Worm (Caenorhabditis elegans) whole organism, late embryonic: ENCODE measurements around the gene srv-12.

Experiments used
- C08G9.2 ChIP-seq: sonication (generic microtip); optimal IDR thresholded peaks from 2 replicates; lab custom pipeline; 2016; ENCODE audit warnings: mild to moderate bottlenecking, missing genetic modification characterization, moderate library complexity, missing compliant biosample characterization
- C38D4.7 ChIP-seq: fragments of 200-800 bp; sonication (Bioruptor generic); optimal IDR thresholded peaks from 2 replicates; lab custom pipeline; 2018; ENCODE audit warnings: mild to moderate bottlenecking, missing genetic modification characterization, moderate library complexity, missing compliant biosample characterization
- F13H6.1 ChIP-seq: sonication (generic microtip); optimal IDR thresholded peaks from 2 replicates; lab custom pipeline; 2016; ENCODE audit warnings: missing genetic modification characterization, missing compliant biosample characterization
- T23F11.4 ChIP-seq: fragments of 200-800 bp; sonication (Bioruptor generic); optimal IDR thresholded peaks from 2 replicates; lab custom pipeline; 2018; ENCODE audit warnings: mild to moderate bottlenecking, missing genetic modification characterization, missing compliant biosample characterization
- Y22D7AL.16 ChIP-seq: sonication (generic microtip); optimal IDR thresholded peaks from 2 replicates; lab custom pipeline; 2016; ENCODE audit warnings: missing genetic modification characterization, missing compliant biosample characterization
- ama-1 ChIP-seq: fragments of 150-350 bp; optimal IDR thresholded peaks from 2 replicates; lab custom pipeline; 2014
- ceh-18 ChIP-seq: sonication (generic microtip); optimal IDR thresholded peaks from 2 replicates; lab custom pipeline; 2016; ENCODE audit warnings: missing genetic modification characterization, missing compliant biosample characterization
- ceh-2 ChIP-seq: sonication (generic microtip); optimal IDR thresholded peaks from 2 replicates; lab custom pipeline; 2016; ENCODE audit warnings: missing genotype, missing genetic modification characterization, missing compliant biosample characterization
- ceh-24 ChIP-seq: sonication (generic microtip); optimal IDR thresholded peaks from 2 replicates; lab custom pipeline; 2016; ENCODE audit warnings: mild to moderate bottlenecking, missing genetic modification characterization, missing compliant biosample characterization
- ceh-30 ChIP-seq: fragments of 150-350 bp; optimal IDR thresholded peaks from 2 replicates; lab custom pipeline; 2014; ENCODE audit warnings: missing biosample characterization, missing genetic modification characterization
- ceh-31 ChIP-seq: sonication (generic microtip); optimal IDR thresholded peaks from 2 replicates; lab custom pipeline; 2016; ENCODE audit warnings: missing genetic modification characterization, missing compliant biosample characterization
- ceh-48 ChIP-seq: sonication (generic microtip); optimal IDR thresholded peaks from 2 replicates; lab custom pipeline; 2016; ENCODE audit warnings: missing genetic modification characterization, inconsistent platforms, missing compliant biosample characterization
- ceh-9 ChIP-seq: sonication (generic microtip); optimal IDR thresholded peaks from 2 replicates; lab custom pipeline; 2016; ENCODE audit warnings: mild to moderate bottlenecking, missing genetic modification characterization, inconsistent platforms, missing compliant biosample characterization
- elt-2 ChIP-seq: sonication (generic microtip); optimal IDR thresholded peaks from 2 replicates; lab custom pipeline; 2016; ENCODE audit warnings: missing genetic modification reagents, missing genetic modification characterization, missing compliant biosample characterization
- eyg-1 ChIP-seq: sonication (generic microtip); optimal IDR thresholded peaks from 2 replicates; lab custom pipeline; 2016; ENCODE audit warnings: missing genotype, missing genetic modification characterization, missing compliant biosample characterization
- fax-1 ChIP-seq: sonication (generic microtip); optimal IDR thresholded peaks from 2 replicates; lab custom pipeline; 2016; ENCODE audit warnings: missing genotype, missing genetic modification characterization, missing compliant biosample characterization
- fkh-10 ChIP-seq: fragments of 150-350 bp; optimal IDR thresholded peaks from 2 replicates; lab custom pipeline; 2014; ENCODE audit warnings: missing biosample characterization, missing genetic modification reagents, missing genetic modification characterization
- fkh-6 ChIP-seq: sonication (generic microtip); optimal IDR thresholded peaks from 2 replicates; lab custom pipeline; 2016; ENCODE audit warnings: missing genetic modification characterization, missing compliant biosample characterization
- hlh-13 ChIP-seq: fragments of 200-800 bp; sonication (Bioruptor generic); optimal IDR thresholded peaks from 2 replicates; lab custom pipeline; 2018; ENCODE audit warnings: mild to moderate bottlenecking, missing genetic modification characterization, missing compliant biosample characterization
- hlh-30 ChIP-seq: sonication (generic microtip); optimal IDR thresholded peaks from 2 replicates; lab custom pipeline; 2017; ENCODE audit warnings: antibody characterized with exemption, missing genetic modification characterization, missing compliant biosample characterization; ENCODE audit not compliant: insufficient read depth
- hlh-8 ChIP-seq: sonication (generic microtip); optimal IDR thresholded peaks from 2 replicates; lab custom pipeline; 2016; ENCODE audit warnings: missing genotype, missing genetic modification characterization, missing compliant biosample characterization
- madf-2 ChIP-seq: sonication (generic microtip); optimal IDR thresholded peaks from 2 replicates; lab custom pipeline; 2017; ENCODE audit warnings: missing genetic modification characterization, missing compliant biosample characterization
- mec-3 ChIP-seq: sonication (generic microtip); optimal IDR thresholded peaks from 2 replicates; lab custom pipeline; 2016; ENCODE audit warnings: borderline replicate concordance, missing genetic modification characterization, missing compliant biosample characterization
- nhr-11 ChIP-seq: fragments of 150-350 bp; optimal IDR thresholded peaks from 2 replicates; lab custom pipeline; 2014; ENCODE audit warnings: missing biosample characterization, missing genetic modification characterization
- nhr-232 ChIP-seq: sonication (generic microtip); optimal IDR thresholded peaks from 2 replicates; lab custom pipeline; 2016; ENCODE audit warnings: missing genetic modification characterization, missing compliant biosample characterization
- odd-2 ChIP-seq: sonication (generic microtip); optimal IDR thresholded peaks from 2 replicates; lab custom pipeline; 2017; ENCODE audit warnings: antibody characterized with exemption, mild to moderate bottlenecking, missing genetic modification characterization, missing compliant biosample characterization
- pag-3 ChIP-seq: sonication (generic microtip); optimal IDR thresholded peaks from 2 replicates; lab custom pipeline; 2016; ENCODE audit warnings: missing compliant biosample characterization, missing genetic modification characterization, borderline replicate concordance
- pat-9 ChIP-seq: fragments of 200-800 bp; sonication (Bioruptor generic); optimal IDR thresholded peaks from 2 replicates; lab custom pipeline; 2018; ENCODE audit warnings: mild to moderate bottlenecking, missing genetic modification characterization, moderate library complexity, missing compliant biosample characterization
- pax-1 ChIP-seq: fragments of 150-350 bp; optimal IDR thresholded peaks from 2 replicates; lab custom pipeline; 2014; ENCODE audit warnings: missing biosample characterization, missing genetic modification characterization
- pha-2 ChIP-seq: sonication (generic microtip); optimal IDR thresholded peaks from 2 replicates; lab custom pipeline; 2017; ENCODE audit warnings: mild to moderate bottlenecking, missing genetic modification characterization, missing compliant biosample characterization
- pha-4 ChIP-seq: fragments of 150-350 bp; optimal IDR thresholded peaks from 2 replicates; lab custom pipeline; 2018; ENCODE audit warnings: missing biosample characterization, missing genetic modification reagents, missing genetic modification characterization
- pros-1 ChIP-seq: fragments of 150-350 bp; optimal IDR thresholded peaks from 2 replicates; lab custom pipeline; 2014; ENCODE audit warnings: missing biosample characterization, missing genetic modification reagents, missing genetic modification characterization
- ref-2 ChIP-seq: sonication (generic microtip); optimal IDR thresholded peaks from 2 replicates; lab custom pipeline; 2016; ENCODE audit warnings: missing genetic modification characterization, missing compliant biosample characterization
- sdc-2 ChIP-seq: sonication (generic microtip); optimal IDR thresholded peaks from 2 replicates; lab custom pipeline; 2016; ENCODE audit warnings: missing genotype, missing genetic modification characterization, missing compliant biosample characterization
- sox-4 ChIP-seq: sonication (generic microtip); optimal IDR thresholded peaks from 2 replicates; lab custom pipeline; 2017; ENCODE audit warnings: mild to moderate bottlenecking, missing genetic modification characterization, inconsistent platforms, missing compliant biosample characterization
- tbx-7 ChIP-seq: sonication (generic microtip); optimal IDR thresholded peaks from 2 replicates; lab custom pipeline; 2016; ENCODE audit warnings: missing genotype, missing genetic modification characterization, missing compliant biosample characterization
- ttx-3 ChIP-seq: sonication (generic microtip); optimal IDR thresholded peaks from 2 replicates; lab custom pipeline; 2016; ENCODE audit warnings: missing genetic modification reagents, missing genetic modification characterization, missing compliant biosample characterization
- unc-3 ChIP-seq, 2 experiments: fragments of 200-800 bp in 1 of 2; sonication (Bioruptor generic) in 1 of 2; sonication (generic microtip) in 1 of 2; conservative IDR thresholded peaks in 1 of 2; optimal IDR thresholded peaks in 1 of 2; 2 replicates each; pipeline versions ENCODE4 v1.3.6 to Lab custom; 2016 to 2022; ENCODE audit warnings: missing compliant biosample characterization in 2 of 2, missing genetic modification characterization in 2 of 2, missing genetic modification reagents in 1 of 2
- unc-55 ChIP-seq: sonication (generic microtip); optimal IDR thresholded peaks from 2 replicates; lab custom pipeline; 2017; ENCODE audit warnings: missing biosample characterization, missing genetic modification reagents, missing genetic modification characterization
- unc-86 ChIP-seq: sonication (generic microtip); optimal IDR thresholded peaks from 2 replicates; lab custom pipeline; 2016; ENCODE audit warnings: missing genetic modification characterization, missing compliant biosample characterization
- zip-5 ChIP-seq: sonication (generic microtip); optimal IDR thresholded peaks from 2 replicates; lab custom pipeline; 2016; ENCODE audit warnings: missing genetic modification characterization, missing compliant biosample characterization
- ztf-16 ChIP-seq: sonication (generic microtip); optimal IDR thresholded peaks from 2 replicates; lab custom pipeline; 2017; ENCODE audit warnings: missing genetic modification characterization, missing compliant biosample characterization

The srv-12 gene

ce11 chrIV:10046005-10046404 lies 7.4 kb downstream of the srv-12 start:
- TF ChIP-seq unc-3 (GFP tag; conservative IDR thresholded peaks at IDR 0.05; lab: Robert Waterston, UW) (no peak), unc-3 (tag; optimal IDR thresholded peaks at IDR 0.05; lab: Kevin White, UChicago) (no peak), hlh-30 (tag; lab: Kevin White, UChicago) (no peak), eyg-1 (tag; lab: Kevin White, UChicago) (no peak), odd-2 (tag; lab: Kevin White, UChicago) (no peak), nhr-232 (tag; lab: Kevin White, UChicago) (no peak), C38D4.7 (GFP tag; lab: Kevin White, UChicago) (no peak), ceh-2 (tag; lab: Kevin White, UChicago) (no peak), pag-3 (tag; lab: Kevin White, UChicago) (no peak), F13H6.1 (tag; lab: Kevin White, UChicago) (no peak), tbx-7 (tag; lab: Kevin White, UChicago) (no peak), ttx-3 (tag; lab: Kevin White, UChicago) (no peak), ama-1 (lab: Kevin White, UChicago) (no peak), pha-2 (tag; lab: Kevin White, UChicago) (no peak), ceh-24 (tag; lab: Kevin White, UChicago) (no peak), T23F11.4 (GFP tag; lab: Kevin White, UChicago) (no peak), Y22D7AL.16 (no peak)

ce11 chrIV:10042881-10043280 lies 10.6 kb downstream of the srv-12 start, which contains the start of gene frk-1:
Gene frk-1, plus strand, starts transcription at chrIV:10043181.
- TF ChIP-seq ceh-2 (tag; lab: Kevin White, UChicago), result no peak
- no peak for TF ChIP-seq sdc-2 (tag; lab: Kevin White, UChicago)
- TF ChIP-seq ceh-9 (tag; lab: Kevin White, UChicago), result no peak
- no peak for TF ChIP-seq C08G9.2 (tag; lab: Kevin White, UChicago)

ce11 chrIV:10040803-10041202 lies 12.6 kb downstream of the srv-12 start, which contains the start of gene dhs-31:
Gene dhs-31, minus strand, starts transcription at chrIV:10040903.
- TF ChIP-seq hlh-8 (tag; lab: Kevin White, UChicago), result no peak
- no peak for TF ChIP-seq hlh-13
- no peak for TF ChIP-seq ceh-30 (tag; lab: Kevin White, UChicago)
- TF ChIP-seq fkh-6 (tag; lab: Kevin White, UChicago), result no peak
- TF ChIP-seq fax-1 (tag; lab: Kevin White, UChicago), result no peak
- TF ChIP-seq mec-3 (tag; lab: Kevin White, UChicago), result no peak
- TF ChIP-seq madf-2, result no peak
- no peak for TF ChIP-seq ceh-2 (tag; lab: Kevin White, UChicago)
- no peak for TF ChIP-seq ama-1 (lab: Kevin White, UChicago)
- TF ChIP-seq F13H6.1 (tag; lab: Kevin White, UChicago), result no peak
- no peak for TF ChIP-seq tbx-7 (tag; lab: Kevin White, UChicago)
- TF ChIP-seq sox-4, result no peak
- TF ChIP-seq pat-9, result no peak
- TF ChIP-seq ztf-16 (tag; lab: Kevin White, UChicago), result no peak
- no peak for TF ChIP-seq ceh-24 (tag; lab: Kevin White, UChicago)
- no peak for TF ChIP-seq pax-1 (tag; lab: Kevin White, UChicago)
- no peak for TF ChIP-seq unc-86 (tag; lab: Kevin White, UChicago)
- TF ChIP-seq pha-4 (tag; lab: Kevin White, UChicago), result no peak
- no peak for TF ChIP-seq elt-2 (tag; lab: Kevin White, UChicago)

- TF ChIP-seq sox-4 (no peak), F13H6.1 (tag; lab: Kevin White, UChicago) (no peak), C08G9.2 (tag; lab: Kevin White, UChicago) (no peak), hlh-13 (no peak), pros-1 (tag; lab: Kevin White, UChicago) (no peak), Y22D7AL.16 (no peak), unc-55 (GFP tag; lab: Kevin White, UChicago) (no peak), ceh-18 (no peak), nhr-232 (tag; lab: Kevin White, UChicago) (no peak), ceh-24 (tag; lab: Kevin White, UChicago) (no peak), zip-5 (tag; lab: Kevin White, UChicago) (no peak), mec-3 (tag; lab: Kevin White, UChicago) (no peak), fkh-10 (GFP tag; lab: Kevin White, UChicago) (no peak), ceh-31 (tag; lab: Kevin White, UChicago) (no peak), ceh-48 (tag; lab: Kevin White, UChicago) (no peak), pax-1 (tag; lab: Kevin White, UChicago) (no peak), odd-2 (tag; lab: Kevin White, UChicago) (no peak), ref-2 (tag; lab: Kevin White, UChicago) (no peak), nhr-11 (tag; lab: Kevin White, UChicago) (no peak), hlh-8 (tag; lab: Kevin White, UChicago) (no peak)
Measured at ce11 chrIV:10036966-10037365, 16.5 kb downstream of the srv-12 start, which contains the start of gene F44D12.10. Gene F44D12.10, minus strand, starts transcription at chrIV:10037066.
